Worm (Caenorhabditis elegans) whole organism, late embryonic: ENCODE measurements around the gene sca-1.

ENCODE experiments used
- C38D4.7 ChIP-seq: fragments of 200-800 bp; sonication (Bioruptor generic); optimal IDR thresholded peaks from 2 replicates; lab custom pipeline; 2018; ENCODE audit warnings: mild to moderate bottlenecking, missing genetic modification characterization, moderate library complexity, missing compliant biosample characterization
- K09A11.1 ChIP-seq: sonication (generic microtip); optimal IDR thresholded peaks from 2 replicates; lab custom pipeline; 2017; ENCODE audit warnings: antibody characterized with exemption, mild to moderate bottlenecking, missing genetic modification characterization, missing compliant biosample characterization; ENCODE audit not compliant: insufficient read depth
- T23F11.4 ChIP-seq: fragments of 200-800 bp; sonication (Bioruptor generic); optimal IDR thresholded peaks from 2 replicates; lab custom pipeline; 2018; ENCODE audit warnings: mild to moderate bottlenecking, missing genetic modification characterization, missing compliant biosample characterization
- Y22D7AL.16 ChIP-seq: sonication (generic microtip); optimal IDR thresholded peaks from 2 replicates; lab custom pipeline; 2016; ENCODE audit warnings: missing genetic modification characterization, missing compliant biosample characterization
- ahr-1 ChIP-seq: sonication (generic microtip); optimal IDR thresholded peaks from 2 replicates; lab custom pipeline; 2016; ENCODE audit warnings: missing genetic modification characterization, missing compliant biosample characterization
- ceh-14 ChIP-seq: sonication (generic microtip); optimal IDR thresholded peaks from 2 replicates; lab custom pipeline; 2016; ENCODE audit warnings: missing genotype, missing genetic modification characterization, missing compliant biosample characterization
- ceh-19 ChIP-seq: fragments of 200-800 bp; sonication (Bioruptor generic); optimal IDR thresholded peaks from 2 replicates; lab custom pipeline; 2018; ENCODE audit warnings: mild to moderate bottlenecking, missing genetic modification characterization, missing compliant biosample characterization
- ceh-30 ChIP-seq: fragments of 150-350 bp; optimal IDR thresholded peaks from 2 replicates; lab custom pipeline; 2014; ENCODE audit warnings: missing biosample characterization, missing genetic modification characterization
- ceh-31 ChIP-seq: sonication (generic microtip); optimal IDR thresholded peaks from 2 replicates; lab custom pipeline; 2016; ENCODE audit warnings: missing genetic modification characterization, missing compliant biosample characterization
- ceh-34 ChIP-seq: sonication (generic microtip); optimal IDR thresholded peaks from 2 replicates; lab custom pipeline; 2016; ENCODE audit warnings: mild to moderate bottlenecking, missing genetic modification characterization, missing compliant biosample characterization
- ceh-48 ChIP-seq: sonication (generic microtip); optimal IDR thresholded peaks from 2 replicates; lab custom pipeline; 2016; ENCODE audit warnings: missing genetic modification characterization, inconsistent platforms, missing compliant biosample characterization
- ceh-6 ChIP-seq: fragments of 200-800 bp; sonication (Bioruptor generic); optimal IDR thresholded peaks from 2 replicates; lab custom pipeline; 2018; ENCODE audit warnings: mild to moderate bottlenecking, missing genetic modification characterization, missing compliant biosample characterization
- ceh-9 ChIP-seq: sonication (generic microtip); optimal IDR thresholded peaks from 2 replicates; lab custom pipeline; 2016; ENCODE audit warnings: mild to moderate bottlenecking, missing genetic modification characterization, inconsistent platforms, missing compliant biosample characterization
- che-1 ChIP-seq: sonication (generic microtip); optimal IDR thresholded peaks from 2 replicates; lab custom pipeline; 2016; ENCODE audit warnings: mild to moderate bottlenecking, missing genetic modification characterization, missing compliant biosample characterization
- dve-1 ChIP-seq: sonication (generic microtip); optimal IDR thresholded peaks from 2 replicates; lab custom pipeline; 2017; ENCODE audit warnings: antibody characterized with exemption, mild to moderate bottlenecking, missing genetic modification characterization, missing compliant biosample characterization
- elt-2 ChIP-seq: sonication (generic microtip); optimal IDR thresholded peaks from 2 replicates; lab custom pipeline; 2016; ENCODE audit warnings: missing genetic modification reagents, missing genetic modification characterization, missing compliant biosample characterization
- elt-4 ChIP-seq: sonication (generic microtip); optimal IDR thresholded peaks from 2 replicates; lab custom pipeline; 2016; ENCODE audit warnings: missing genetic modification characterization, missing compliant biosample characterization
- ets-4 ChIP-seq: sonication (generic microtip); optimal IDR thresholded peaks from 2 replicates; lab custom pipeline; 2016; ENCODE audit warnings: missing genetic modification characterization, missing compliant biosample characterization
- eyg-1 ChIP-seq: sonication (generic microtip); optimal IDR thresholded peaks from 2 replicates; lab custom pipeline; 2016; ENCODE audit warnings: missing genotype, missing genetic modification characterization, missing compliant biosample characterization
- fax-1 ChIP-seq: sonication (generic microtip); optimal IDR thresholded peaks from 2 replicates; lab custom pipeline; 2016; ENCODE audit warnings: missing genotype, missing genetic modification characterization, missing compliant biosample characterization
- fkh-10 ChIP-seq: fragments of 150-350 bp; optimal IDR thresholded peaks from 2 replicates; lab custom pipeline; 2014; ENCODE audit warnings: missing biosample characterization, missing genetic modification reagents, missing genetic modification characterization
- fkh-6 ChIP-seq: sonication (generic microtip); optimal IDR thresholded peaks from 2 replicates; lab custom pipeline; 2016; ENCODE audit warnings: missing genetic modification characterization, missing compliant biosample characterization
- hlh-30 ChIP-seq: sonication (generic microtip); optimal IDR thresholded peaks from 2 replicates; lab custom pipeline; 2017; ENCODE audit warnings: antibody characterized with exemption, missing genetic modification characterization, missing compliant biosample characterization; ENCODE audit not compliant: insufficient read depth
- hlh-6 ChIP-seq: sonication (generic microtip); optimal IDR thresholded peaks from 2 replicates; lab custom pipeline; 2016; ENCODE audit warnings: missing genotype, missing genetic modification characterization, missing compliant biosample characterization
- hlh-8 ChIP-seq: sonication (generic microtip); optimal IDR thresholded peaks from 2 replicates; lab custom pipeline; 2016; ENCODE audit warnings: missing genotype, missing genetic modification characterization, missing compliant biosample characterization
- madf-2 ChIP-seq: sonication (generic microtip); optimal IDR thresholded peaks from 2 replicates; lab custom pipeline; 2017; ENCODE audit warnings: missing genetic modification characterization, missing compliant biosample characterization
- nfya-1 ChIP-seq: sonication (generic microtip); optimal IDR thresholded peaks from 2 replicates; lab custom pipeline; 2017; ENCODE audit warnings: missing genetic modification characterization, mild to moderate bottlenecking, missing compliant biosample characterization, antibody characterized with exemption, moderate library complexity
- nhr-11 ChIP-seq: fragments of 150-350 bp; optimal IDR thresholded peaks from 2 replicates; lab custom pipeline; 2014; ENCODE audit warnings: missing biosample characterization, missing genetic modification characterization
- odd-2 ChIP-seq: sonication (generic microtip); optimal IDR thresholded peaks from 2 replicates; lab custom pipeline; 2017; ENCODE audit warnings: antibody characterized with exemption, mild to moderate bottlenecking, missing genetic modification characterization, missing compliant biosample characterization
- pag-3 ChIP-seq: sonication (generic microtip); optimal IDR thresholded peaks from 2 replicates; lab custom pipeline; 2016; ENCODE audit warnings: missing compliant biosample characterization, missing genetic modification characterization, borderline replicate concordance
- pat-9 ChIP-seq: fragments of 200-800 bp; sonication (Bioruptor generic); optimal IDR thresholded peaks from 2 replicates; lab custom pipeline; 2018; ENCODE audit warnings: mild to moderate bottlenecking, missing genetic modification characterization, moderate library complexity, missing compliant biosample characterization
- pha-2 ChIP-seq: sonication (generic microtip); optimal IDR thresholded peaks from 2 replicates; lab custom pipeline; 2017; ENCODE audit warnings: mild to moderate bottlenecking, missing genetic modification characterization, missing compliant biosample characterization
- pha-4 ChIP-seq: fragments of 150-350 bp; optimal IDR thresholded peaks from 2 replicates; lab custom pipeline; 2018; ENCODE audit warnings: missing biosample characterization, missing genetic modification reagents, missing genetic modification characterization
- pqm-1 ChIP-seq: sonication (generic microtip); optimal IDR thresholded peaks from 2 replicates; lab custom pipeline; 2016; ENCODE audit warnings: missing genetic modification characterization, missing compliant biosample characterization
- ref-2 ChIP-seq: sonication (generic microtip); optimal IDR thresholded peaks from 2 replicates; lab custom pipeline; 2016; ENCODE audit warnings: missing genetic modification characterization, missing compliant biosample characterization
- sdc-2 ChIP-seq: sonication (generic microtip); optimal IDR thresholded peaks from 2 replicates; lab custom pipeline; 2016; ENCODE audit warnings: missing genotype, missing genetic modification characterization, missing compliant biosample characterization
- sox-2 ChIP-seq: fragments of 200-800 bp; sonication (Bioruptor generic); IDR thresholded peaks from 2 replicates; pipeline ENCODE4 v1.3.6; 2022; ENCODE audit warnings: missing genetic modification reagents, missing genetic modification characterization, missing compliant biosample characterization
- syd-9 ChIP-seq: sonication (generic microtip); optimal IDR thresholded peaks from 2 replicates; lab custom pipeline; 2016; ENCODE audit warnings: mild to moderate bottlenecking, missing genetic modification characterization, moderate library complexity, missing compliant biosample characterization
- tbx-7 ChIP-seq: sonication (generic microtip); optimal IDR thresholded peaks from 2 replicates; lab custom pipeline; 2016; ENCODE audit warnings: missing genotype, missing genetic modification characterization, missing compliant biosample characterization
- unc-42 ChIP-seq: sonication (generic microtip); optimal IDR thresholded peaks from 2 replicates; lab custom pipeline; 2016; ENCODE audit warnings: missing genotype, missing genetic modification characterization, missing compliant biosample characterization
- unc-55 ChIP-seq: sonication (generic microtip); optimal IDR thresholded peaks from 2 replicates; lab custom pipeline; 2017; ENCODE audit warnings: missing biosample characterization, missing genetic modification reagents, missing genetic modification characterization
- unc-86 ChIP-seq: sonication (generic microtip); optimal IDR thresholded peaks from 2 replicates; lab custom pipeline; 2016; ENCODE audit warnings: missing genetic modification characterization, missing compliant biosample characterization
- zip-5 ChIP-seq: sonication (generic microtip); optimal IDR thresholded peaks from 2 replicates; lab custom pipeline; 2016; ENCODE audit warnings: missing genetic modification characterization, missing compliant biosample characterization
- ztf-16 ChIP-seq: sonication (generic microtip); optimal IDR thresholded peaks from 2 replicates; lab custom pipeline; 2017; ENCODE audit warnings: missing genetic modification characterization, missing compliant biosample characterization

sca-1 gene

DNA sequence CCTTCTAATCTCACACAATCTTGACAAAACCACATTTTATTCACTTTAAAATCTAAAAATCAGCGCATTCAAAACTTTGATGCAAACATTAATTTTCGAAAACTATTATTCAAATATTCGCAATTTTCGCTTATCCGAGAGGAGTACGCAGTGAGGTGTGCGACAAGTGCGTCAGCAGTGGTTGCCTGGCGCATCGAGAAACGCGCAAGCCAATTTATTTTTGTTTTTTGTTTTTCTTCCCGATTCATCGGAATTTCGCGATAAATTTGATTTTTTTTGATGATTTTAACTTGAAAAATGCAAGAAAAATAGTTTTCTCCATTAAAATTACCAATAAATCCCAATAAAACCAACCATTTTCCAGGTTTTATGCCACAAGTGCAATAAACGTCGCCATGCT lies 32.2 kb upstream of the sca-1 start, which contains the start of the genes fbxb-85 and hex-3 (continued):
- no peak for TF ChIP-seq pag-3 (tag; lab: Kevin White, UChicago)
- TF ChIP-seq dve-1, result peak; percentile 74
- TF ChIP-seq elt-4 (tag; lab: Kevin White, UChicago), result no peak
- TF ChIP-seq Y22D7AL.16 (tag; lab: Kevin White, UChicago), result peak; percentile 67
- no peak for TF ChIP-seq odd-2 (tag; lab: Kevin White, UChicago)
- peak; percentile 66 for TF ChIP-seq ceh-14
- TF ChIP-seq ets-4 (tag; lab: Kevin White, UChicago), result peak; percentile 40
- TF ChIP-seq ref-2, result peak; percentile 80
- peak; percentile 69 for TF ChIP-seq fax-1 (tag; lab: Kevin White, UChicago)
- TF ChIP-seq ceh-6, result peak; percentile 71
- peak; percentile 62 for TF ChIP-seq C38D4.7 (GFP tag; lab: Kevin White, UChicago)
- peak; percentile 91 for TF ChIP-seq ztf-16
- peak; percentile 61 for TF ChIP-seq ceh-30 (tag; lab: Kevin White, UChicago)
- peak; percentile 97 for TF ChIP-seq unc-42 (tag; lab: Kevin White, UChicago)
- peak; percentile 58 for TF ChIP-seq T23F11.4 (GFP tag; lab: Kevin White, UChicago)
- TF ChIP-seq nhr-11 (tag; lab: Kevin White, UChicago), result no peak
- no peak for TF ChIP-seq ceh-9 (tag; lab: Kevin White, UChicago)
- TF ChIP-seq fkh-6 (tag; lab: Kevin White, UChicago), result peak; percentile 53
- TF ChIP-seq hlh-30 (tag; lab: Kevin White, UChicago), result no peak
- peak; percentile 23 for TF ChIP-seq unc-55 (GFP tag; lab: Kevin White, UChicago)
- TF ChIP-seq sdc-2 (tag; lab: Kevin White, UChicago), result peak; percentile 46
- TF ChIP-seq ceh-34, result peak; percentile 76
- TF ChIP-seq hlh-8 (tag; lab: Kevin White, UChicago), result peak; percentile 18
- TF ChIP-seq unc-86 (tag; lab: Kevin White, UChicago), result peak; percentile 88
- peak; percentile 28 for TF ChIP-seq zip-5
- peak; percentile 67 for TF ChIP-seq ceh-48 (tag; lab: Kevin White, UChicago)
- peak; percentile 77 for TF ChIP-seq pat-9
- peak; percentile 62 for TF ChIP-seq madf-2 (tag; lab: Kevin White, UChicago)
- TF ChIP-seq ahr-1 (tag; lab: Kevin White, UChicago), result peak; percentile 42
- peak; percentile 17; the same call in 1 of the 2 replicates for TF ChIP-seq sox-2 (GFP tag; lab: Robert Waterston, UW)
- TF ChIP-seq nfya-1 (tag; lab: Kevin White, UChicago), result peak; percentile 94
- TF ChIP-seq ceh-19 (GFP tag; lab: Kevin White, UChicago), result peak; percentile 67
- peak; percentile 71 for TF ChIP-seq pha-2 (tag; lab: Kevin White, UChicago)
- peak; percentile 47 for TF ChIP-seq eyg-1 (tag; lab: Kevin White, UChicago)
- peak; percentile 92 for TF ChIP-seq ceh-31
- TF ChIP-seq tbx-7 (tag; lab: Kevin White, UChicago), result no peak
- TF ChIP-seq K09A11.1 (tag; lab: Kevin White, UChicago), result peak; percentile 35
- TF ChIP-seq che-1, result peak; percentile 65
- no peak for TF ChIP-seq pha-4 (tag; lab: Kevin White, UChicago)
- peak; percentile 86 for TF ChIP-seq elt-2
- TF ChIP-seq hlh-6 (tag; lab: Kevin White, UChicago), result peak; percentile 80
- peak; percentile 80 for TF ChIP-seq syd-9 (tag; lab: Kevin White, UChicago)
- TF ChIP-seq pqm-1 (tag; lab: Kevin White, UChicago), result peak; percentile 30
- no peak for TF ChIP-seq fkh-10
